Worm (Caenorhabditis elegans) whole organism, young adult: ENCODE results near the gene C17C3.6.

ENCODE experiments used
- F39B2.1 ChIP-seq: fragments of 200-800 bp; sonication (Bioruptor generic); IDR thresholded peaks from 2 replicates; pipeline ENCODE4 v1.3.6; 2022; ENCODE audit warnings: missing genetic modification reagents, missing genetic modification characterization, missing compliant biosample characterization
- F52B5.7 ChIP-seq: sonication (generic microtip); optimal IDR thresholded peaks from 2 replicates; lab custom pipeline; 2016; ENCODE audit warnings: mild to moderate bottlenecking, missing genetic modification characterization, missing compliant biosample characterization
- F57A8.1 ChIP-seq: fragments of 200-800 bp; sonication (Bioruptor generic); optimal IDR thresholded peaks from 2 replicates; lab custom pipeline; 2018; ENCODE audit warnings: mild to moderate bottlenecking, missing genetic modification characterization, moderate library complexity, missing compliant biosample characterization
- ama-1 ChIP-seq, 3 experiments: fragments of 150-350 bp in 1 of 3; sonication (generic microtip) in 2 of 3; optimal IDR thresholded peaks; 2 replicates each; lab custom pipeline; 2014 to 2018; ENCODE audit warnings: missing biosample characterization in 2 of 3, missing genetic modification characterization in 2 of 3, missing genetic modification reagents in 2 of 3
- ceh-100 ChIP-seq: fragments of 200-800 bp; sonication (Bioruptor generic); IDR thresholded peaks from 2 replicates; pipeline ENCODE4 v1.3.6; 2022; ENCODE audit warnings: missing genetic modification reagents, missing genetic modification characterization, missing compliant biosample characterization
- gei-17 ChIP-seq: fragments of 200-800 bp; sonication (Bioruptor generic); optimal IDR thresholded peaks from 2 replicates; lab custom pipeline; 2018; ENCODE audit warnings: mild to moderate bottlenecking, missing genetic modification characterization, missing compliant biosample characterization
- hmg-20 ChIP-seq: fragments of 200-800 bp; sonication (Bioruptor generic); IDR thresholded peaks from 2 replicates; pipeline ENCODE4 v1.3.6; 2022; ENCODE audit warnings: missing genetic modification reagents, missing genetic modification characterization, missing compliant biosample characterization
- mel-28 ChIP-seq: sonication (generic microtip); optimal IDR thresholded peaks from 2 replicates; lab custom pipeline; 2016; ENCODE audit warnings: borderline replicate concordance, mild to moderate bottlenecking, missing genetic modification characterization, missing compliant biosample characterization
- nfya-1 ChIP-seq: sonication (generic microtip); optimal IDR thresholded peaks from 2 replicates; lab custom pipeline; 2017; ENCODE audit warnings: antibody characterized with exemption, missing compliant biosample characterization, missing genetic modification characterization, borderline replicate concordance; ENCODE audit not compliant: insufficient read depth
- snpc-4 ChIP-seq, 5 experiments: fragments of 150-350 bp in 1 of 5; sonication (generic microtip) in 4 of 5; optimal IDR thresholded peaks; 2 replicates each; lab custom pipeline; 2014 to 2018; ENCODE audit warnings: missing genetic modification characterization in 5 of 5, missing biosample characterization in 3 of 5, antibody characterized with exemption in 2 of 5, mild to moderate bottlenecking in 2 of 5, missing compliant biosample characterization in 2 of 5, missing genotype in 2 of 5, moderate library complexity in 2 of 5, missing genetic modification reagents in 1 of 5
- tbp1 ChIP-seq: fragments of 200-800 bp; sonication (Bioruptor generic); optimal IDR thresholded peaks from 2 replicates; lab custom pipeline; 2018; ENCODE audit warnings: mild to moderate bottlenecking, missing genetic modification characterization, missing compliant biosample characterization
- ztf-3 ChIP-seq: fragments of 200-800 bp; sonication (Bioruptor generic); optimal IDR thresholded peaks from 2 replicates; lab custom pipeline; 2018; ENCODE audit warnings: mild to moderate bottlenecking, missing genetic modification characterization, missing compliant biosample characterization

DNA sequence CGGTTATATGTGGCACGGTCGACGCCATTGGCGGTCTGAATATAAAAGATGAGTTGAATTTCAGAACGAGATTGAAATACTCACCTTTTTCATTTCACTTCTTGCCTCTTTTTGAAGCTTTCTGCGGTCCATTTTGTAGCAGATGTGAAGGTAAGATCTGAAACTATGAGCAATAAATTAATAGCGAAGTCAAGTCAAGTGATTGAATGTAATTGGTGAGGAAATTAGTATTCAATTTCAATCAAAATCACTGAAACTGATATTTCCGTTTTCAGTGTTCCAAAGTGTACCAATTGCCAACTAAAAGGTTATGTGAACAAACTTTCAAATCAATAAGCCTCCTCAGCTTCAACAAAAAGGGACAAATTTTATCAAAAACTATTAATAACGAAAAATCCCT is 8.2 kb upstream of the C17C3.6 start, which contains the start of gene C17C3.24:
- TF ChIP-seq hmg-20 (GFP tag; lab: Robert Waterston, UW) (no peak), ceh-100 (GFP tag; lab: Robert Waterston, UW) (no peak), F52B5.7 (tag; lab: Kevin White, UChicago) (no peak), F39B2.1 (no peak), snpc-4 (GFP tag; optimal IDR thresholded peaks at IDR 0.05; lab: Kevin White, UChicago) (no peak), snpc-4 (tag; optimal IDR thresholded peaks at IDR 0.05; lab: Kevin White, UChicago) (no peak), ama-1 (optimal IDR thresholded peaks at IDR 0.05; lab: Kevin White, UChicago) (no peak), ama-1 (GFP tag; optimal IDR thresholded peaks at IDR 0.05; lab: Kevin White, UChicago) (no peak), ztf-3 (GFP tag; lab: Kevin White, UChicago) (no peak), tbp1 (GFP tag; lab: Kevin White, UChicago) (no peak), nfya-1 (tag; lab: Kevin White, UChicago) (no peak), mel-28 (tag; lab: Kevin White, UChicago) (no peak), F57A8.1 (GFP tag; lab: Kevin White, UChicago) (no peak), gei-17 (GFP tag; lab: Kevin White, UChicago) (no peak)
